Worm (Caenorhabditis elegans): ENCODE measurements around the gene C07G1.7.
A peak's percentile ranks its signal among the peaks of the same experiment; 100 is the strongest.

C07G1.7 gene

DNA sequence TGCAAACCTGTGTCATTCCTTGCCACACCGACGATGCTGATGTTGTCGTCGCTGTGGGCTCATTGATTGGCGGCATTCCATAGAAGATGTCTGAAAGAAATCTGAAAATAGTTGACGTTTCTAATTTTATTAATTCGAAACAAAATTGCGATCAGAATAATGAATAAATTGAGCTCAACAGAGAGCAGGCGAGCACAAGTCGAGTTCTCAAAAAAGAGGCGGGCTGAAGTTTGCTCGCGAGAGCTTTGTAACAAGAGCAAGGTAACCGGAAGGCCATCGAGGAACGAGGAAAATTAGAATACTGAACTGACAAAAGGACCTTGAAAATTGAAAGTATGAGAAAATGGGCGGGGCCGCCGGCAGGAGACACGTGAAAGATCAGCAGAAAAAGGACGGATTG lies 24.9 kb upstream of the C07G1.7 start, which contains the start of gene nhr-66:
nhr-66 (minus strand) TSS at position 101 of the 400 bp plus-strand sequence.
- TF ChIP-seq lin-39 (tag; optimal IDR thresholded peaks at IDR 0.05) (no peak), R02D3.7 (tag; optimal IDR thresholded peaks at IDR 0.05) (no peak), fos-1 (tag; optimal IDR thresholded peaks at IDR 0.05) (no peak), ztf-4 (tag; optimal IDR thresholded peaks at IDR 0.05) (no peak), sma-9 (GFP tag; optimal IDR thresholded peaks at IDR 0.05) (no peak), sma-9 (tag; optimal IDR thresholded peaks at IDR 0.05) (no peak)

DNA sequence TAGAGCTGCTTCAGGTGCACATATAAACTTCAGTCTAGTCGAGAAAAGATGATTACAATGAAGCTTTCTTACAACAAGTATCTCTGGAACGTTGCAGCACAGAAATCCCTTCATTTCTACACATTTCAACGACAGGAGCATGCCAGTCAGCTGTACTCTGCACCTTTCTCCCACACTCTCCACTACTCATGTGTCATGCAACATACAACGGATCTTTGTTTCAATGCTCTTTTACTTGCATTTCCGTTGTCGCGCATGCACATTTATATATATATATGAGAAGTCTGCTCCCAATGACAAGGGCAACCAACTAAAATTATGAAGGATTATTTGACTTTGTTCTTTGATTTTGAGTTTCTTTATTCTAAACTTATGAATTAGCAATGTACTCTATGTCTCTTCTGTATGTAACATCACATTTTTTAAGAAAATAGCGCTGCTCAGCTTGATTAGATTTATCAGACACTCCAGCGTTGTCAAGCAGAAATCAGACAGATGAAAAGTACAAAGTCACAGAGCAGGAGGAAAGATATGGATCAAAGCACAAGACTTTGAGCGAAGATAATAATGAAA lies 23.6 kb upstream of the C07G1.7 start:
- TF ChIP-seq sma-9 (GFP tag; optimal IDR thresholded peaks at IDR 0.05) (peak; percentile 16), sma-9 (tag; optimal IDR thresholded peaks at IDR 0.05) (no peak), lsy-2 (tag; optimal IDR thresholded peaks at IDR 0.05) (peak in 1 of 2 experiments; percentile 11), unc-39 (tag; optimal IDR thresholded peaks at IDR 0.05) (no peak)

DNA sequence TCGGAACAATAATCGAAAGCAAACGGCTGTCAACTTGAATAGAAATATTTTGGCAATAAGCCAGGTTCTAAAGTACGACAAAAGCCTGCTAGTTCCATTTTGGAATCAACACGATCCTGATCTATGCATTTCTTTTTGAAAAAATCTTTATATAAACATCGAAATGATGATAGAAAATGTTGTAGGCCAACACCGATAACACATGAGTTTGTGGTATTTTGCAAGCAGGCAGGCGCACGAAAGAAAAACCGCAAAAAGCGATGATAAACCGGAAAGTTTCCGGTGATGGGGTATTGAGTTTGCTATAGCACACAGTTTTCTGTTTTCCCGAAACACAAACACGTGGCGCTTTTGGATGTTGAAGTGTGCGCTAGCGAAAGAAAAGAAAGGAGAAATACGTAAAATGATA lies 22.4 kb upstream of the C07G1.7 start:
- TF ChIP-seq sem-4 (tag; optimal IDR thresholded peaks at IDR 0.05), result no peak
- TF ChIP-seq ceh-16 (tag; optimal IDR thresholded peaks at IDR 0.05), result no peak
- TF ChIP-seq blmp-1 (tag; optimal IDR thresholded peaks at IDR 0.05; ENCODE audit: insufficient read depth), result no peak
- no peak for TF ChIP-seq lin-13 (GFP tag; optimal IDR thresholded peaks at IDR 0.05)
- no peak for TF ChIP-seq ama-1 (optimal IDR thresholded peaks at IDR 0.05)
- TF ChIP-seq sma-3 (GFP tag; optimal IDR thresholded peaks at IDR 0.05), result no peak
- no peak for TF ChIP-seq peb-1 (tag; optimal IDR thresholded peaks at IDR 0.05)
- TF ChIP-seq Y55F3AM.14 (GFP tag; optimal IDR thresholded peaks at IDR 0.05), result no peak
- TF ChIP-seq ceh-82 (tag; optimal IDR thresholded peaks at IDR 0.05), result no peak
- TF ChIP-seq mab-5 (tag; optimal IDR thresholded peaks at IDR 0.05), result no peak
- no peak for TF ChIP-seq C34F6.9 (tag; optimal IDR thresholded peaks at IDR 0.05)
- no peak for TF ChIP-seq mbf-1 (tag; optimal IDR thresholded peaks at IDR 0.05)
- TF ChIP-seq crh-2 (tag; optimal IDR thresholded peaks at IDR 0.05), result peak; percentile 44
- no peak for TF ChIP-seq nhr-10 (tag; optimal IDR thresholded peaks at IDR 0.05)
- TF ChIP-seq skn-1 (tag; optimal IDR thresholded peaks at IDR 0.05), result no peak
- TF ChIP-seq nhr-77 (tag; optimal IDR thresholded peaks at IDR 0.05), result no peak
- TF ChIP-seq nhr-12 (tag; optimal IDR thresholded peaks at IDR 0.05), result no peak
- TF ChIP-seq ztf-11 (tag; optimal IDR thresholded peaks at IDR 0.05), result no peak
- TF ChIP-seq nhr-237 (tag; optimal IDR thresholded peaks at IDR 0.05), result no peak
- peak; percentile 6 for TF ChIP-seq egl-27 (tag; optimal IDR thresholded peaks at IDR 0.05)
- TF ChIP-seq unc-39 (tag; optimal IDR thresholded peaks at IDR 0.05), result no peak
- TF ChIP-seq R02D3.7 (tag; optimal IDR thresholded peaks at IDR 0.05), result no peak
- no peak for TF ChIP-seq lsy-2 (tag; optimal IDR thresholded peaks at IDR 0.05)
- no peak for TF ChIP-seq unc-55 (GFP tag; optimal IDR thresholded peaks at IDR 0.05)
- no peak for TF ChIP-seq unc-62 (GFP tag; optimal IDR thresholded peaks at IDR 0.05)
- peak; percentile 14 for TF ChIP-seq sma-9 (GFP tag; optimal IDR thresholded peaks at IDR 0.05)
- TF ChIP-seq sma-9 (tag; optimal IDR thresholded peaks at IDR 0.05), result no peak
- no peak for TF ChIP-seq nhr-21 (tag; optimal IDR thresholded peaks at IDR 0.05)
- TF ChIP-seq F13H6.1 (tag; optimal IDR thresholded peaks at IDR 0.05), result no peak
- TF ChIP-seq nhr-129 (tag; optimal IDR thresholded peaks at IDR 0.05), result peak; percentile 20
- TF ChIP-seq alr-1 (tag; optimal IDR thresholded peaks at IDR 0.05), result no peak
- peak; percentile 57 for TF ChIP-seq fos-1 (tag; optimal IDR thresholded peaks at IDR 0.05)
- no peak for TF ChIP-seq elt-1 (tag; optimal IDR thresholded peaks at IDR 0.05)
- TF ChIP-seq lin-39 (tag; optimal IDR thresholded peaks at IDR 0.05), result no peak
- TF ChIP-seq nhr-11 (tag; optimal IDR thresholded peaks at IDR 0.05), result no peak
- TF ChIP-seq zag-1 (tag; optimal IDR thresholded peaks at IDR 0.05), result no peak
- no peak for TF ChIP-seq lin-11 (tag; optimal IDR thresholded peaks at IDR 0.05)
- TF ChIP-seq aly-2 (tag; optimal IDR thresholded peaks at IDR 0.05), result no peak
- no peak for TF ChIP-seq gmeb-1 (tag; optimal IDR thresholded peaks at IDR 0.05)
- no peak for TF ChIP-seq snpc-4 (tag; optimal IDR thresholded peaks at IDR 0.05)
- no peak for TF ChIP-seq ztf-1 (GFP tag; conservative IDR thresholded peaks at IDR 0.05)
- no peak for TF ChIP-seq nhr-6 (tag; optimal IDR thresholded peaks at IDR 0.05)
- no peak for TF ChIP-seq ztf-4 (tag; optimal IDR thresholded peaks at IDR 0.05)
- no peak for TF ChIP-seq nhr-23 (tag; optimal IDR thresholded peaks at IDR 0.05)
- TF ChIP-seq ZK546.5 (tag; optimal IDR thresholded peaks at IDR 0.05), result no peak
- no peak for TF ChIP-seq mdl-1 (tag; optimal IDR thresholded peaks at IDR 0.05)

Measured in whole organism, L2 larva.